Worm (Caenorhabditis elegans) whole organism, young adult: Measurements from ENCODE around the gene T09F5.20.

ENCODE experiments used
- T26A5.8 ChIP-seq: sonication (generic microtip); optimal IDR thresholded peaks from 2 replicates; lab custom pipeline; 2016; ENCODE audit warnings: missing genetic modification characterization, missing compliant biosample characterization
- Y53F4B.3 ChIP-seq: fragments of 200-800 bp; sonication (Bioruptor generic); IDR thresholded peaks from 2 replicates; pipeline ENCODE4 v1.3.6; 2022; ENCODE audit warnings: missing genetic modification reagents, missing genetic modification characterization, missing compliant biosample characterization
- Y56A3A.18 ChIP-seq: fragments of 200-800 bp; sonication (Bioruptor generic); IDR thresholded peaks from 2 replicates; pipeline ENCODE4 v1.3.6; 2022; ENCODE audit warnings: missing genetic modification reagents, missing genetic modification characterization, missing compliant biosample characterization
- Y95B8A.8 ChIP-seq: fragments of 200-800 bp; sonication (Bioruptor generic); IDR thresholded peaks from 2 replicates; pipeline ENCODE4 v1.3.6; 2022; ENCODE audit warnings: missing genetic modification reagents, missing genetic modification characterization, missing compliant biosample characterization
- aptf-3 ChIP-seq: fragments of 200-800 bp; sonication (Bioruptor generic); IDR thresholded peaks from 2 replicates; pipeline ENCODE4 v1.3.6; 2022; ENCODE audit warnings: missing genetic modification characterization, missing compliant biosample characterization
- atf-7 ChIP-seq: sonication (generic microtip); optimal IDR thresholded peaks from 2 replicates; lab custom pipeline; 2017; ENCODE audit warnings: mild to moderate bottlenecking, missing genetic modification characterization, missing compliant biosample characterization
- attf-5 ChIP-seq: fragments of 200-800 bp; sonication (Bioruptor generic); optimal IDR thresholded peaks from 2 replicates; lab custom pipeline; 2018; ENCODE audit warnings: mild to moderate bottlenecking, missing genetic modification characterization, missing compliant biosample characterization
- bed-2 ChIP-seq: fragments of 200-800 bp; sonication (Bioruptor generic); IDR thresholded peaks from 2 replicates; pipeline ENCODE4 v1.3.6; 2022; ENCODE audit warnings: missing genetic modification reagents, missing genetic modification characterization, missing compliant biosample characterization
- ccch-3 ChIP-seq: fragments of 200-800 bp; sonication (Bioruptor generic); optimal IDR thresholded peaks from 2 replicates; lab custom pipeline; 2018; ENCODE audit warnings: mild to moderate bottlenecking, missing genetic modification characterization, missing compliant biosample characterization
- cebp-2 ChIP-seq: fragments of 200-800 bp; sonication (Bioruptor generic); IDR thresholded peaks from 2 replicates; pipeline ENCODE4 v1.3.6; 2022; ENCODE audit warnings: missing genetic modification characterization, missing compliant biosample characterization
- ceh-100 ChIP-seq: fragments of 200-800 bp; sonication (Bioruptor generic); IDR thresholded peaks from 2 replicates; pipeline ENCODE4 v1.3.6; 2022; ENCODE audit warnings: missing genetic modification reagents, missing genetic modification characterization, missing compliant biosample characterization
- ceh-79 ChIP-seq: sonication (generic microtip); optimal IDR thresholded peaks from 2 replicates; lab custom pipeline; 2017; ENCODE audit warnings: mild to moderate bottlenecking, missing genetic modification characterization, missing compliant biosample characterization
- fkh-3 ChIP-seq: sonication (generic microtip); optimal IDR thresholded peaks from 2 replicates; lab custom pipeline; 2016; ENCODE audit warnings: mild to moderate bottlenecking, missing genetic modification characterization, missing compliant biosample characterization
- gei-17 ChIP-seq: fragments of 200-800 bp; sonication (Bioruptor generic); optimal IDR thresholded peaks from 2 replicates; lab custom pipeline; 2018; ENCODE audit warnings: mild to moderate bottlenecking, missing genetic modification characterization, missing compliant biosample characterization
- hmg-1.2 ChIP-seq: fragments of 200-800 bp; sonication (Bioruptor generic); IDR thresholded peaks from 2 replicates; pipeline ENCODE4 v1.3.6; 2022; ENCODE audit warnings: missing genetic modification reagents, missing genetic modification characterization, missing compliant biosample characterization
- hsf-1 ChIP-seq: fragments of 200-800 bp; sonication (Bioruptor generic); IDR thresholded peaks from 2 replicates; pipeline ENCODE4 v1.3.6; 2022; ENCODE audit warnings: missing genetic modification reagents, missing genetic modification characterization, missing compliant biosample characterization
- let-607 ChIP-seq, 2 experiments: fragments of 200-800 bp in 1 of 2; sonication (Bioruptor generic) in 1 of 2; sonication (generic microtip) in 1 of 2; optimal IDR thresholded peaks; 2 replicates each; lab custom pipeline; 2016 to 2018; ENCODE audit warnings: mild to moderate bottlenecking in 2 of 2, missing compliant biosample characterization in 2 of 2, missing genetic modification characterization in 2 of 2, moderate library complexity in 2 of 2, missing genotype in 1 of 2
- lin-35 ChIP-seq, 3 experiments: fragments of 150-350 bp in 2 of 3; sonication (generic microtip) in 1 of 3; optimal IDR thresholded peaks; 2 replicates each; lab custom pipeline; 2014 to 2018; ENCODE audit warnings: missing biosample characterization in 3 of 3, missing genetic modification characterization in 3 of 3, missing genetic modification reagents in 3 of 3
- lin-40 ChIP-seq: sonication (generic microtip); optimal IDR thresholded peaks from 2 replicates; lab custom pipeline; 2016; ENCODE audit warnings: missing genetic modification characterization, mild to moderate bottlenecking, missing compliant biosample characterization, missing genotype, missing genetic modification reagents
- lin-54 ChIP-seq: fragments of 200-800 bp; sonication (Bioruptor generic); optimal IDR thresholded peaks from 2 replicates; lab custom pipeline; 2018; ENCODE audit warnings: mild to moderate bottlenecking, missing genetic modification characterization, missing compliant biosample characterization
- mcd-1 ChIP-seq: fragments of 200-800 bp; sonication (Bioruptor generic); IDR thresholded peaks from 2 replicates; pipeline ENCODE4 v1.3.6; 2022; ENCODE audit warnings: missing genetic modification reagents, missing genetic modification characterization, missing compliant biosample characterization
- mel-28 ChIP-seq: sonication (generic microtip); optimal IDR thresholded peaks from 2 replicates; lab custom pipeline; 2016; ENCODE audit warnings: borderline replicate concordance, mild to moderate bottlenecking, missing genetic modification characterization, missing compliant biosample characterization
- nhr-27 ChIP-seq: fragments of 200-800 bp; sonication (Bioruptor generic); optimal IDR thresholded peaks from 2 replicates; lab custom pipeline; 2018; ENCODE audit warnings: mild to moderate bottlenecking, missing genetic modification characterization, moderate library complexity, missing compliant biosample characterization
- nhr-80 ChIP-seq: sonication (generic microtip); optimal IDR thresholded peaks from 2 replicates; lab custom pipeline; 2016; ENCODE audit warnings: missing genetic modification characterization, missing compliant biosample characterization
- pbrm-1 ChIP-seq: fragments of 200-800 bp; sonication (Bioruptor generic); IDR thresholded peaks from 2 replicates; pipeline ENCODE4 v1.3.6; 2022; ENCODE audit warnings: missing genetic modification reagents, missing genetic modification characterization, missing compliant biosample characterization
- rec-8 ChIP-seq, 2 experiments: sonication (generic microtip); optimal IDR thresholded peaks; 2 replicates each; lab custom pipeline; 2016; ENCODE audit warnings: mild to moderate bottlenecking in 2 of 2, missing genetic modification characterization in 2 of 2, missing genetic modification reagents in 2 of 2, missing genotype in 2 of 2, missing biosample characterization in 1 of 2, missing compliant biosample characterization in 1 of 2, moderate library complexity in 1 of 2
- rpc-1 ChIP-seq, 2 experiments: fragments of 150-350 bp in 1 of 2; sonication (generic microtip) in 1 of 2; optimal IDR thresholded peaks; 2 replicates each; lab custom pipeline; 2014 to 2018; ENCODE audit warnings: missing biosample characterization in 1 of 2, missing genetic modification characterization in 1 of 2, missing genetic modification reagents in 1 of 2, missing genotype in 1 of 2
- snpc-1.1 ChIP-seq: sonication (generic microtip); optimal IDR thresholded peaks from 2 replicates; lab custom pipeline; 2017; ENCODE audit warnings: missing genetic modification characterization, mild to moderate bottlenecking, missing compliant biosample characterization, antibody characterized with exemption, moderate library complexity, missing genotype, missing genetic modification reagents; ENCODE audit not compliant: insufficient read depth
- snpc-3.4 ChIP-seq: sonication (generic microtip); optimal IDR thresholded peaks from 2 replicates; lab custom pipeline; 2017; ENCODE audit warnings: missing genetic modification characterization, mild to moderate bottlenecking, missing compliant biosample characterization, antibody characterized with exemption, moderate library complexity, missing genotype, missing genetic modification reagents
- snpc-4 ChIP-seq, 5 experiments: fragments of 150-350 bp in 1 of 5; sonication (generic microtip) in 4 of 5; optimal IDR thresholded peaks; 2 replicates each; lab custom pipeline; 2014 to 2018; ENCODE audit warnings: missing genetic modification characterization in 5 of 5, missing biosample characterization in 3 of 5, antibody characterized with exemption in 2 of 5, mild to moderate bottlenecking in 2 of 5, missing compliant biosample characterization in 2 of 5, missing genotype in 2 of 5, moderate library complexity in 2 of 5, missing genetic modification reagents in 1 of 5
- somi-1 ChIP-seq: fragments of 200-800 bp; sonication (Bioruptor generic); optimal IDR thresholded peaks from 2 replicates; lab custom pipeline; 2018; ENCODE audit warnings: mild to moderate bottlenecking, missing genetic modification characterization, missing compliant biosample characterization
- zfh-2 ChIP-seq: fragments of 200-800 bp; sonication (Bioruptor generic); conservative IDR thresholded peaks from 2 replicates; pipeline ENCODE4 v1.3.6; 2022; ENCODE audit warnings: missing genetic modification reagents, missing genetic modification characterization, missing compliant biosample characterization
- zim-3 ChIP-seq: sonication (generic microtip); optimal IDR thresholded peaks from 2 replicates; lab custom pipeline; 2017; ENCODE audit warnings: mild to moderate bottlenecking, missing genetic modification characterization, moderate library complexity, missing compliant biosample characterization

The T09F5.20 gene

DNA sequence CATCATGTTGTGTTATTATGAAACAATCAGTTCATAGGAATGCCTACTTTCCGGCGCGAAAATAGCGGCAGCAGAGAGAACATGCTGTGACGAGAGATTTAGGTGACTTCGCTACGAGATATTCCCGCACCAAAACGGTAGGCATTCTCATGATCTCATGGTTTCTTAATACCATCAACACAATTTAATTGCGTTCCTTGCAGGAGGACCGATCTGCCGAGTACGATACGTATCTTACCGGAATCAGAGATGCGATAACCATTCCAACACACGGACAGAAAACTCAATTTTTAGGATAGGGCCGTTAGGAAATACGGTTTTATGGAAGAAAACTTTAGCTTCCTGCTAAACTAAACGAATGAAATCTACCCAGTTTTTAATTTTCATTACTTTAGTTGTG lies 1.1 kb upstream of the T09F5.20 start, which contains the start of gene T09F5.1:
T09F5.1 (plus strand) TSS at position 301 of the 400 bp plus-strand sequence.
- TF ChIP-seq mel-28 (tag; lab: Kevin White, UChicago) (no peak), Y53F4B.3 (GFP tag; lab: Robert Waterston, UW) (no peak), T26A5.8 (tag; lab: Kevin White, UChicago) (no peak), Y56A3A.18 (GFP tag; lab: Robert Waterston, UW) (no peak), rpc-1 (optimal IDR thresholded peaks at IDR 0.05; lab: Kevin White, UChicago) (no peak), rpc-1 (tag; optimal IDR thresholded peaks at IDR 0.05; lab: Kevin White, UChicago) (no peak), nhr-27 (tag; lab: Kevin White, UChicago) (no peak), lin-40 (no peak), atf-7 (no peak), cebp-2 (GFP tag; lab: Robert Waterston, UW) (no peak), nhr-80 (tag; lab: Kevin White, UChicago) (no peak), gei-17 (GFP tag; lab: Kevin White, UChicago) (no peak), ceh-79 (no peak), ccch-3 (GFP tag; lab: Kevin White, UChicago) (no peak), hsf-1 (GFP tag; lab: Robert Waterston, UW) (no peak), aptf-3 (GFP tag; lab: Robert Waterston, UW) (no peak), fkh-3 (tag; lab: Kevin White, UChicago) (no peak)
- TF ChIP-seq, all 124 proteins: peak for 0

DNA sequence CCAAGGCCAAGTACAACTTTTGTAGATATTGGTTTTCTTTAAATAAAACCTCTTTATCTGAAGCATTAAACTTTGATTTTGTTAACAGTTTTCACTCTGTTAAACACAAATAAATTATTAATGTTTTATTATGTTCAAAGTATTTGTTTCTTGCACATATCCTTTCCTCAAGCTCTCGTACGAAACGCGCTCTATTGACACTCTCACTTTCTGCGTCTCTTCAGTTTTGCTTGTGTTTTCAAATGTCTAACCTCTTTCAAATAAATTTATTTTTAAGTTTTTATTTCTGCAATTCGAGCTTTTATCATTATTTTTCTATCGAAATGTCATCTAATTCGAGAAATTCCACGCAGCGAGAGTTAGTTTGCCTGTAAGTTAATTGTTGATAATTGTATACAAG lies 3.9 kb downstream of the T09F5.20 start, which contains the start of gene K08F9.4:
K08F9.4 (plus strand) TSS at position 222 of the 400 bp plus-strand sequence.
- TF ChIP-seq Y95B8A.8 (GFP tag; lab: Robert Waterston, UW) (no peak), hmg-1.2 (GFP tag; lab: Robert Waterston, UW) (peak; percentile 92), pbrm-1 (GFP tag; lab: Robert Waterston, UW) (no peak), ceh-100 (GFP tag; lab: Robert Waterston, UW) (peak; percentile 88), lin-54 (GFP tag; lab: Kevin White, UChicago) (peak; percentile 8), snpc-3.4 (tag; lab: Kevin White, UChicago) (no peak), mcd-1 (GFP tag; lab: Robert Waterston, UW) (peak; percentile 86), attf-5 (GFP tag; lab: Kevin White, UChicago) (peak; percentile 1), snpc-4 (GFP tag; optimal IDR thresholded peaks at IDR 0.05; lab: Kevin White, UChicago) (no peak), snpc-4 (tag; optimal IDR thresholded peaks at IDR 0.05; lab: Kevin White, UChicago) (peak in 1 of 4 experiments; percentile 7), rec-8 (tag; optimal IDR thresholded peaks at IDR 0.05; lab: Kevin White, UChicago) (no peak), lin-35 (GFP tag; optimal IDR thresholded peaks at IDR 0.05; lab: Kevin White, UChicago) (no peak), somi-1 (GFP tag; lab: Kevin White, UChicago) (no peak)

DNA sequence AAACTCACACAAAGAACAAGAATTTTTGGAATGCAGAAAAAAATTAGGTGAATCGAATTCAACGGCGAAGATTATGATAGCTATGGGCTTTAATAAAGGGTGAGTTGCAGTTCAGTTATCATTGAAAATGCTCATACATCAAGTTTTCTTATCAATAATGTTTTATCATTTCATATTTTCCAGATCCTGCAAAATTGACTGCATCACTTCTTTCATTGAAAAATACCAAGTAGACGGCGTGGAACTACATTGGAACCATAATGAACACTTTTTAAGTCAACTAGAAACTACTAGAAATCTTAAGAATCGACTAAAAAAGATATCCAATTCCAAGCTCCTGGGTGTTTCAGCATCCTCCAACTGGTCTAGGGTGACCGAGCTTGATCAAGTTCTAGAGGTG lies 4.4 kb downstream of the T09F5.20 start, which contains the start of gene K08F9.1:
K08F9.1 (minus strand) TSS at position 101 of the 400 bp plus-strand sequence.
- no peak for TF ChIP-seq zfh-2 (GFP tag; lab: Robert Waterston, UW)
- TF ChIP-seq let-607 (tag; optimal IDR thresholded peaks at IDR 0.05; lab: Kevin White, UChicago) = no peak
- TF ChIP-seq zim-3 (tag; lab: Kevin White, UChicago) = no peak

DNA sequence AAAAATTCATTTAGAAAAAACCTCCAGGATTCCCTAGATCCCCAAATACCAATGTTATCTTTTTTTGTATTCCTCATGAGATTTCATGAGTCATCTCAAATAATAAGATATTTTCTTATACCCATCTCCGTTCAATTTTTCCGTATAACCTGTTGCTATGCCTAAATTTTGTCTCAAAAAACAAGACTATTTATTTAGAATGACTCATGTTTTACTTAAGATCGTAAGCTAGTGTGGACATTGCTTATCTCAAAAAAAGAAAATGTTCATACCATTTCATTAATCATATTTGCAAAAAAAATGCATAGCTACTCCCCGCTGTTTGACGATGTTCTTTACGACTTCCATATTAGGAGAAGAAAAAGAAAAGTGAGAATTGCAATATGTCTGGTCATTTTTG lies 7.4 kb downstream of the T09F5.20 start, which contains the start of gene K08F9.3:
K08F9.3 (plus strand) TSS at position 301 of the 400 bp plus-strand sequence.
- no peak for TF ChIP-seq fkh-3 (tag; lab: Kevin White, UChicago)
- TF ChIP-seq snpc-1.1 (tag; lab: Kevin White, UChicago) = no peak
- no peak for TF ChIP-seq bed-2 (GFP tag; lab: Robert Waterston, UW)
